Fruit fly (Drosophila melanogaster): ENCODE data around the gene CG13305.
A peak's percentile ranks its signal among the peaks of the same experiment; 100 is the strongest.

Gene CG13305

DNA sequence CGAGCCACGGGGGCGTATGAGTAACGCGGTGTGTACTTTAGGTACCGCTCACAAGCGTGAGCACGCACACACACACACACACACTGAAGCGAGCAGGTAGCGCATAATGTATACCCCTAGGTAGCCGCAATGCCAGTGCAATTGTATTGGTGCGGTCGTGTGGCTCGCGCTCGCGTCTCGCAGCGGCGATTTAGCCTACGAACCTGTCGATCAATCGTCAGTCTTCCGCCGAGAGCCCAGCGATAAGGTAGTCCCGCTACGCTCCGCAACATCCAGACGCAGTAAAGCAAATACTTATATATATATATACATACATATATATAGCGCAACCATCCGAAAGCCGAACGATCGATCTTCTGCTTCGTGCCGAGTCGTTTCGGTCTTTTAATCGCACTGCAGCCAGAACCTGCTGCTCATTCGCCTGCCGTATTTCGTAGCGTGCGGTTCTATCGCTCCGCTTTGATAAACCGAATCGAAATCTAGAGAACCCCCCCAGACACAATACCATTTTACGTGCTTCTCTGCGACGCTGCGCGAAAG lies 29.0 kb upstream of the CG13305 start, which contains the start of gene hry (continued):
- TF ChIP-seq CG14965 (GFP tag; optimal IDR thresholded peaks at IDR 0.05; ENCODE audit: borderline replicate concordance), result no peak
- no peak for TF ChIP-seq CG11398 (GFP tag; optimal IDR thresholded peaks at IDR 0.05)
- TF ChIP-seq Dp (GFP tag; optimal IDR thresholded peaks at IDR 0.05), result no peak
- TF ChIP-seq CG34224 (GFP tag; IDR thresholded peaks at IDR 0.05; ENCODE audit: partially characterized antibody), result peak; percentile 28; the same call in 1 of the 3 replicates
- peak; percentile 67 for TF ChIP-seq CG18599 (GFP tag; optimal IDR thresholded peaks at IDR 0.05)
- TF ChIP-seq CG14710 (tag; optimal IDR thresholded peaks at IDR 0.05), result peak; percentile 16
- TF ChIP-seq CG13287 (GFP tag; IDR thresholded peaks at IDR 0.05; ENCODE audit: partially characterized antibody), result peak; percentile 62; the same call in 1 of the 2 replicates
- TF ChIP-seq CG12391 (tag; optimal IDR thresholded peaks at IDR 0.05), result peak; percentile 37
- TF ChIP-seq CG3163 (GFP tag; optimal IDR thresholded peaks at IDR 0.05), result no peak
- no peak for TF ChIP-seq sima (GFP tag; optimal IDR thresholded peaks at IDR 0.05)
- TF ChIP-seq CG4617 (GFP tag; optimal IDR thresholded peaks at IDR 0.05; ENCODE audit: borderline replicate concordance), result no peak
- TF ChIP-seq z (GFP tag; IDR thresholded peaks at IDR 0.05), result no peak
- no peak for TF ChIP-seq Oaz (GFP tag; IDR thresholded peaks at IDR 0.05)
- TF ChIP-seq CG9215 (GFP tag; IDR thresholded peaks at IDR 0.05), result no peak
- TF ChIP-seq Hmx (GFP tag; optimal IDR thresholded peaks at IDR 0.05), result no peak
- TF ChIP-seq corto (GFP tag; optimal IDR thresholded peaks at IDR 0.05), result peak; percentile 84
- no peak for TF ChIP-seq wor (GFP tag; IDR thresholded peaks at IDR 0.05)
- peak; percentile 37 for TF ChIP-seq sqz (GFP tag; optimal IDR thresholded peaks at IDR 0.05)
- TF ChIP-seq twi (tag; optimal IDR thresholded peaks at IDR 0.05), result peak; percentile 56
- TF ChIP-seq gcm (GFP tag; optimal IDR thresholded peaks at IDR 0.05), result peak; percentile 59
- peak; percentile 52; the same call in 1 of the 3 replicates for TF ChIP-seq CG11456 (GFP tag; IDR thresholded peaks at IDR 0.05)
- TF ChIP-seq chinmo (GFP tag; IDR thresholded peaks at IDR 0.05; ENCODE audit: partially characterized antibody), result peak; percentile 99
- no peak for TF ChIP-seq dmrt11E (tag; optimal IDR thresholded peaks at IDR 0.05)
- peak; percentile 92 for TF ChIP-seq cwo (GFP tag; optimal IDR thresholded peaks at IDR 0.05)
- TF ChIP-seq CG15479 (GFP tag; optimal IDR thresholded peaks at IDR 0.05), result peak; percentile 100
- TF ChIP-seq CG10462 (GFP tag; optimal IDR thresholded peaks at IDR 0.05), result no peak
- TF ChIP-seq Hey (tag; optimal IDR thresholded peaks at IDR 0.05), result peak; percentile 58
- no peak for TF ChIP-seq her (GFP tag; optimal IDR thresholded peaks at IDR 0.05)
- peak; percentile 64 for TF ChIP-seq CG5180 (GFP tag; optimal IDR thresholded peaks at IDR 0.05)
- TF ChIP-seq CG14667 (GFP tag; IDR thresholded peaks at IDR 0.05), result no peak
- no peak for TF ChIP-seq CG1603 (tag; optimal IDR thresholded peaks at IDR 0.05)
- TF ChIP-seq az2 (GFP tag; optimal IDR thresholded peaks at IDR 0.05), result no peak
- TF ChIP-seq kah (GFP tag; optimal IDR thresholded peaks at IDR 0.05), result peak; percentile 28
- no peak for TF ChIP-seq CG15073 (GFP tag; optimal IDR thresholded peaks at IDR 0.05)
- no peak for TF ChIP-seq bigmax (GFP tag; optimal IDR thresholded peaks at IDR 0.05)
- TF ChIP-seq CG10366 (GFP tag; IDR thresholded peaks at IDR 0.05), result peak; percentile 18; the same call in 1 of the 2 replicates
- TF ChIP-seq Doc3 (GFP tag; IDR thresholded peaks at IDR 0.05; ENCODE audit: partially characterized antibody), result no peak
- TF ChIP-seq Ssrp (tag; optimal IDR thresholded peaks at IDR 0.05), result no peak
- peak; percentile 96 for TF ChIP-seq cg (GFP tag; optimal IDR thresholded peaks at IDR 0.05)
- TF ChIP-seq HLH54F (GFP tag; optimal IDR thresholded peaks at IDR 0.05), result no peak
- TF ChIP-seq CG9437 (GFP tag; optimal IDR thresholded peaks at IDR 0.05), result no peak
- TF ChIP-seq CG10147 (GFP tag; optimal IDR thresholded peaks at IDR 0.05), result peak; percentile 18
- no peak for TF ChIP-seq CG3995 (GFP tag; optimal IDR thresholded peaks at IDR 0.05)
- no peak for TF ChIP-seq en (GFP tag; optimal IDR thresholded peaks at IDR 0.05)
- TF ChIP-seq CG17186 (GFP tag; optimal IDR thresholded peaks at IDR 0.05), result no peak
- no peak for TF ChIP-seq CG16863 (GFP tag; optimal IDR thresholded peaks at IDR 0.05)
- TF ChIP-seq Spps (tag; optimal IDR thresholded peaks at IDR 0.05), result no peak
- peak; percentile 32 for TF ChIP-seq tap (tag; optimal IDR thresholded peaks at IDR 0.05)
- no peak for TF ChIP-seq toy (GFP tag; IDR thresholded peaks at IDR 0.05)
